Worm (Caenorhabditis elegans): Measurements from ENCODE around the gene hse-5.
A peak's percentile ranks its signal among the peaks of the same experiment; 100 is the strongest.

hse-5 gene

ce11 chrIII:4359900-4360299 lies 14.8 kb downstream of the hse-5 start:
- TF ChIP-seq unc-55 (GFP tag; optimal IDR thresholded peaks at IDR 0.05) (peak; percentile 33), nfya-1 (tag; optimal IDR thresholded peaks at IDR 0.05) (no peak)

ce11 chrIII:4362332-4362731 lies 17.2 kb downstream of the hse-5 start:
- TF ChIP-seq sdc-2 (tag; optimal IDR thresholded peaks at IDR 0.05), result no peak
- TF ChIP-seq ceh-24 (tag; optimal IDR thresholded peaks at IDR 0.05), result no peak
- peak; percentile 29 for TF ChIP-seq ref-2 (tag; optimal IDR thresholded peaks at IDR 0.05)

- TF ChIP-seq nfya-1 (tag; optimal IDR thresholded peaks at IDR 0.05) (no peak), rnt-1 (tag; optimal IDR thresholded peaks at IDR 0.05) (no peak), hlh-13 (GFP tag; optimal IDR thresholded peaks at IDR 0.05) (no peak), ref-2 (tag; optimal IDR thresholded peaks at IDR 0.05) (no peak), pat-9 (tag; optimal IDR thresholded peaks at IDR 0.05) (no peak), pax-1 (tag; optimal IDR thresholded peaks at IDR 0.05) (no peak), pqm-1 (tag; optimal IDR thresholded peaks at IDR 0.05) (no peak), unc-55 (GFP tag; optimal IDR thresholded peaks at IDR 0.05) (no peak), F13H6.1 (tag; optimal IDR thresholded peaks at IDR 0.05) (no peak), ceh-31 (tag; optimal IDR thresholded peaks at IDR 0.05) (no peak), lim-6 (tag; optimal IDR thresholded peaks at IDR 0.05) (no peak), ceh-22 (tag; optimal IDR thresholded peaks at IDR 0.05) (no peak), ahr-1 (tag; optimal IDR thresholded peaks at IDR 0.05) (no peak)
Measured at ce11 chrIII:4364974-4365373, 19.8 kb downstream of the hse-5 start, which contains the start of gene ckb-1. TSS of gene ckb-1 (plus strand) at chrIII:4365274.

ce11 chrIII:4367649-4368048 lies 22.5 kb downstream of the hse-5 start, which contains the start of gene ckb-2:
TSS of gene ckb-2 (plus strand) at chrIII:4367949.
- TF ChIP-seq hlh-15 (tag; optimal IDR thresholded peaks at IDR 0.05) (no peak), zip-5 (tag; optimal IDR thresholded peaks at IDR 0.05) (no peak), T23F11.4 (GFP tag; optimal IDR thresholded peaks at IDR 0.05) (no peak), pros-1 (tag; optimal IDR thresholded peaks at IDR 0.05) (no peak), ceh-9 (tag; optimal IDR thresholded peaks at IDR 0.05) (no peak), ceh-30 (tag; optimal IDR thresholded peaks at IDR 0.05) (no peak), ttx-3 (tag; optimal IDR thresholded peaks at IDR 0.05) (no peak), dmd-4 (tag; optimal IDR thresholded peaks at IDR 0.05; ENCODE audit: borderline replicate concordance) (no peak), elt-4 (tag; optimal IDR thresholded peaks at IDR 0.05) (no peak), pha-4 (tag; optimal IDR thresholded peaks at IDR 0.05) (no peak), odd-2 (tag; optimal IDR thresholded peaks at IDR 0.05) (no peak), ceh-45 (GFP tag; IDR thresholded peaks at IDR 0.05) (no peak), tbx-7 (tag; optimal IDR thresholded peaks at IDR 0.05) (no peak), lin-11 (tag; optimal IDR thresholded peaks at IDR 0.05) (no peak), eyg-1 (tag; optimal IDR thresholded peaks at IDR 0.05) (no peak), fkh-10 (GFP tag; optimal IDR thresholded peaks at IDR 0.05) (no peak), ceh-18 (tag; optimal IDR thresholded peaks at IDR 0.05) (no peak), sox-2 (GFP tag; IDR thresholded peaks at IDR 0.05) (no peak), pqm-1 (tag; optimal IDR thresholded peaks at IDR 0.05) (no peak)

ce11 chrIII:4369381-4369809 lies 24.3 kb downstream of the hse-5 start:
- TF ChIP-seq eyg-1 (tag; optimal IDR thresholded peaks at IDR 0.05) (peak; percentile 44), pat-9 (tag; optimal IDR thresholded peaks at IDR 0.05) (peak; percentile 56), sox-4 (tag; optimal IDR thresholded peaks at IDR 0.05) (peak; percentile 30), rnt-1 (tag; optimal IDR thresholded peaks at IDR 0.05) (peak; percentile 48), ceh-18 (tag; optimal IDR thresholded peaks at IDR 0.05) (peak; percentile 69), fax-1 (tag; optimal IDR thresholded peaks at IDR 0.05) (peak; percentile 20), pqm-1 (tag; optimal IDR thresholded peaks at IDR 0.05) (peak; percentile 15), hlh-8 (tag; optimal IDR thresholded peaks at IDR 0.05) (peak; percentile 38), lim-6 (tag; optimal IDR thresholded peaks at IDR 0.05) (peak; percentile 22), ttx-3 (tag; optimal IDR thresholded peaks at IDR 0.05) (peak; percentile 61), madf-2 (tag; optimal IDR thresholded peaks at IDR 0.05) (peak; percentile 32), dmd-4 (tag; optimal IDR thresholded peaks at IDR 0.05; ENCODE audit: borderline replicate concordance) (peak; percentile 33), nfya-1 (tag; optimal IDR thresholded peaks at IDR 0.05) (peak; percentile 26), ceh-14 (tag; optimal IDR thresholded peaks at IDR 0.05) (peak; percentile 57), ztf-16 (tag; optimal IDR thresholded peaks at IDR 0.05) (peak; percentile 50), che-1 (tag; optimal IDR thresholded peaks at IDR 0.05) (peak; percentile 68), ceh-45 (GFP tag; IDR thresholded peaks at IDR 0.05) (peak; percentile 69; the same call in 1 of the 2 replicates), sdc-2 (tag; optimal IDR thresholded peaks at IDR 0.05) (peak; percentile 56), gmeb-2 (tag; optimal IDR thresholded peaks at IDR 0.05) (peak; percentile 52), unc-86 (tag; optimal IDR thresholded peaks at IDR 0.05) (peak; percentile 33), ahr-1 (tag; optimal IDR thresholded peaks at IDR 0.05) (peak; percentile 35), syd-9 (tag; optimal IDR thresholded peaks at IDR 0.05) (peak; percentile 72), hlh-15 (tag; optimal IDR thresholded peaks at IDR 0.05) (peak; percentile 36), ceh-31 (tag; optimal IDR thresholded peaks at IDR 0.05) (peak; percentile 29), T23F11.4 (GFP tag; optimal IDR thresholded peaks at IDR 0.05) (peak; percentile 33), F13H6.1 (tag; optimal IDR thresholded peaks at IDR 0.05) (peak; percentile 31), lin-11 (tag; optimal IDR thresholded peaks at IDR 0.05) (peak; percentile 48)

Measured in whole organism, late embryonic.